Fruit fly (Drosophila melanogaster): Measurements from ENCODE around the gene CG4991.

DNA sequence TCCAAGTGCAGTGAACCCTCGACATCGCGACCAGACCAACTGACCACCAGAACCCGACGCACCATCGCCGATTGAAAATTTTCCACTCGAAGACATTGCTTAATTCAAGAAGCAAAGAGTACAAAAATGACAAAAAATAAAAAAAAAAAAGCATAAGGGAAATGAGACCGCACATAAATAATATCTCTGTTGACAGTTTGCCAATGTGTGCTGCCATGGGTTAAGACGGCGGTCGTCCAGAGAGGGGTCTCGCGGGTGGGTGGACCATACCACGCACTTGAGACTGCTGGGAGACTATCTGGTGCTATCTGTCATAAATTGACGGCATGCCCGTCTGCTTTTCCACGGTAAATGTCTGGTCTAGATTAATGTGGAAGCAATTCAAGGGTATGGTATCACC lies 1.8 kb downstream of the CG4991 start:
- TF ChIP-seq psq (GFP tag; optimal IDR thresholded peaks at IDR 0.05): no peak
- TF ChIP-seq h (GFP tag; optimal IDR thresholded peaks at IDR 0.05): no peak
- TF ChIP-seq dmrt93B (GFP tag; optimal IDR thresholded peaks at IDR 0.05): no peak
- no peak for TF ChIP-seq rgr (GFP tag; optimal IDR thresholded peaks at IDR 0.05)
- no peak for TF ChIP-seq Sp1 (GFP tag; optimal IDR thresholded peaks at IDR 0.05)
- no peak for TF ChIP-seq Myc (optimal IDR thresholded peaks at IDR 0.05)
- no peak for TF ChIP-seq CG9705 (GFP tag; optimal IDR thresholded peaks at IDR 0.05)
